Worm (Caenorhabditis elegans): Measurements from ENCODE around the gene ptr-24.

DNA sequence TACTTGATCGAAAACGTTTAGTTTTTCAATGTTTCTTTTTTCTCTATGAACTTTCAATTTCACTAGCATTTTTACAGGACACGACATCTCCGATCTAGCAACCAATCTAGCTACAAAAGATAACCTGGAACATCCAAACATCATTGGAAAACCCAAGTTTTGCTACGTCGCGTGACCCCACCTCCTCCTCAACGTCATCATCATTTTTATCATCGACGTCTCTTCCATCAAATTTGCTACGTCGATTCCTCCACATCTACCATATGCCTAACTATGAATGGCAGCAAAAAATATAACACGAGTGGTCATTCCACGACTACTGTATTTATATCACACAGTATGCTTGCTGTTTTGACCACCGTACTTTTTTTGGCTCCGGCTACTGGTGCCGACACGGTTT lies 14.9 kb upstream of the ptr-24 start, which contains the start of gene F46G10.2:
- TF ChIP-seq lin-39 (tag; optimal IDR thresholded peaks at IDR 0.05) (no peak), unc-62 (GFP tag; optimal IDR thresholded peaks at IDR 0.05 in 1 of 2) (no peak), unc-62 (tag; optimal IDR thresholded peaks at IDR 0.05) (no peak), ztf-11 (tag; optimal IDR thresholded peaks at IDR 0.05) (no peak), ces-1 (GFP tag; optimal IDR thresholded peaks at IDR 0.05) (no peak), aly-2 (tag; optimal IDR thresholded peaks at IDR 0.05) (no peak), ama-1 (optimal IDR thresholded peaks at IDR 0.05) (no peak), lin-29 (GFP tag; IDR thresholded peaks at IDR 0.05) (no peak), R02D3.7 (tag; optimal IDR thresholded peaks at IDR 0.05) (no peak), unc-130 (GFP tag; optimal IDR thresholded peaks at IDR 0.05) (no peak), set-16 (GFP tag; IDR thresholded peaks at IDR 0.05) (no peak), pha-4 (GFP tag; IDR thresholded peaks at IDR 0.05) (no peak), pha-4 (tag; optimal IDR thresholded peaks at IDR 0.05) (no peak)
